Worm (Caenorhabditis elegans) whole organism, L4 larva: ENCODE data around the gene F48G7.5.

Source experiments
- R02D3.7 ChIP-seq: fragments of 150-350 bp; sonication (generic microtip); optimal IDR thresholded peaks from 3 replicates; lab custom pipeline; 2014; ENCODE audit warnings: missing biosample characterization, missing genetic modification characterization
- Y48G9A.11 ChIP-seq: fragments of 200-800 bp; sonication (Bioruptor generic); IDR thresholded peaks from 2 replicates; pipeline ENCODE4 v1.3.6; 2022; ENCODE audit warnings: missing genetic modification reagents, missing genetic modification characterization, missing compliant biosample characterization
- lim-7 ChIP-seq: fragments of 200-800 bp; sonication (Bioruptor generic); IDR thresholded peaks from 2 replicates; pipeline ENCODE4 v1.3.6; 2022; ENCODE audit warnings: missing genetic modification characterization, missing compliant biosample characterization
- mxl-2 ChIP-seq: fragments of 200-800 bp; sonication (Bioruptor generic); conservative IDR thresholded peaks from 2 replicates; pipeline ENCODE4 v1.3.6; 2022; ENCODE audit warnings: missing genetic modification reagents, missing genetic modification characterization, missing compliant biosample characterization
- nhr-25 ChIP-seq: sonication (generic microtip); optimal IDR thresholded peaks from 2 replicates; lab custom pipeline; 2017; ENCODE audit warnings: missing genetic modification characterization, mild to moderate bottlenecking, missing compliant biosample characterization, antibody characterized with exemption, moderate library complexity, borderline replicate concordance; ENCODE audit not compliant: insufficient read depth
- nhr-77 ChIP-seq: fragments of 150-350 bp; optimal IDR thresholded peaks from 2 replicates; lab custom pipeline; 2014; ENCODE audit warnings: missing biosample characterization, missing genetic modification characterization
- pha-4 ChIP-seq, 2 experiments: fragments of 150-350 bp in 1 of 2; fragments of 200-800 bp in 1 of 2; sonication (Bioruptor generic) in 1 of 2; IDR thresholded peaks in 1 of 2; optimal IDR thresholded peaks in 1 of 2; 2 replicates each; pipeline versions ENCODE4 v1.3.6 to Lab custom; 2014 to 2022; ENCODE audit warnings: missing genetic modification characterization in 2 of 2, missing genetic modification reagents in 2 of 2, missing biosample characterization in 1 of 2, missing compliant biosample characterization in 1 of 2
- unc-62 ChIP-seq, 3 experiments: fragments of 150-350 bp in 1 of 3; sonication (generic microtip); optimal IDR thresholded peaks in 2 of 3; peaks in 1 of 3; 1 replicate in 1 of 3; 2 replicates in 2 of 3; lab custom pipeline; 2014 to 2017; ENCODE audit warnings: missing biosample characterization in 3 of 3, missing genetic modification characterization in 3 of 3, missing genetic modification reagents in 3 of 3, missing genotype in 1 of 3
- zfp-2 ChIP-seq: sonication (generic microtip); optimal IDR thresholded peaks from 2 replicates; lab custom pipeline; 2016; ENCODE audit warnings: mild to moderate bottlenecking, missing genetic modification characterization, missing compliant biosample characterization
- ztf-11 ChIP-seq: fragments of 150-350 bp; optimal IDR thresholded peaks from 2 replicates; lab custom pipeline; 2014; ENCODE audit warnings: missing biosample characterization, missing genetic modification characterization

DNA sequence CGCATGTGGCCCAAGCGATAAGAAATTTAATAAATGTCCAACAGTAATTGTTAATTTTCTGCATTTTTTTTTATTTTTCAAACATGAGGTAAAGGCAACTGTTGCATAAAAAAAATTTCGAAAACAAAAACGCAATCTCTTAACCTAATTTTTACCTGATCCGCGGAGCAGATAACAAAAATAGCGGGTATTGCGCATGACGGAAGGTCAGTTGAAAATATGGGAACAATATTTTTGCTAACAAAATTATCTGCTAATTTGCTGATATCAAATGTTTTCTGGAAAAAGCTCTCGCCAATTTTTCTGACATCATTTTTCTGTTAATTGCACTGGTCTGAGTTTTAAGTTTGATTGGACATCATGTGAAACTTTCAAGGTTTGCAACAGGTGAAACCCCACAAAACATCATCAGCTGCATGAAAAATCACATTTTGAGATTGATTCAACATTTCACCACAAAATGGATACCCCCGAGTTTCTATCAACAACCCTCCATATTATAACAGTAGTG lies 41.7 kb upstream of the F48G7.5 start, which contains the start of the genes F31F4.11 and srh-266:
- TF ChIP-seq Y48G9A.11, result no peak
- no peak for TF ChIP-seq nhr-25
- TF ChIP-seq unc-62 (GFP tag; optimal IDR thresholded peaks at IDR 0.05 in 1 of 2; lab: Kevin White, UChicago), result no peak
- no peak for TF ChIP-seq unc-62 (tag; optimal IDR thresholded peaks at IDR 0.05; lab: Kevin White, UChicago)
- no peak for TF ChIP-seq ztf-11 (tag; lab: Kevin White, UChicago)
- TF ChIP-seq mxl-2, result no peak
- no peak for TF ChIP-seq pha-4 (GFP tag; IDR thresholded peaks at IDR 0.05; lab: Robert Waterston, UW)
- TF ChIP-seq pha-4 (tag; optimal IDR thresholded peaks at IDR 0.05; lab: Kevin White, UChicago), result no peak
- no peak for TF ChIP-seq R02D3.7 (tag; lab: Kevin White, UChicago)
- TF ChIP-seq lim-7 (GFP tag; lab: Robert Waterston, UW), result no peak
- TF ChIP-seq zfp-2 (tag; lab: Kevin White, UChicago), result no peak
- no peak for TF ChIP-seq nhr-77
